Fruit fly (Drosophila melanogaster): ENCODE data around the gene SamDC.

DNA sequence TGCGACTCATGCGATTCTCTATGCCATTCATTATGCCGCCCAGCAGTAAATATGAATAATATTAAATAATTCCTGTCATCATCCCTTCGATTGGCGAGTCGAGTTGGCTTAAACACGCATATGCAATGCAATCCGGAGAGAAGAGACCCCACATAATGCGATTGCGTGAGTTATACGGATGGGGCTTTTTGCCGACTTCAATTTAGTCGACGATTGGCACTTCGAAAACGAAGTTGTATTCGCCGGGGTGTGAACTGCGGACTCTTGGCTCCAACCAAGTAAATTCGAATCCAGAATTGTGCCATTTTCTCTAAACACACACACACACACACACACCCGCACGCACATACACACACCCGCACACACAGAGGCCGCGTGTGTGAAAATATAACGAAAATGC lies 37.0 kb downstream of the SamDC start:
- TF ChIP-seq psq (optimal IDR thresholded peaks at IDR 0.05), result no peak
- TF ChIP-seq Dll (optimal IDR thresholded peaks at IDR 0.05), result no peak
- no peak for TF ChIP-seq CG8478 (optimal IDR thresholded peaks at IDR 0.05)
- no peak for TF ChIP-seq usp (GFP tag; optimal IDR thresholded peaks at IDR 0.05)
- peak; percentile 2 for TF ChIP-seq pan (optimal IDR thresholded peaks at IDR 0.05)
- TF ChIP-seq EcR (GFP tag; optimal IDR thresholded peaks at IDR 0.05), result no peak

Data from whole organism.